Worm (Caenorhabditis elegans): ENCODE results near the gene sri-20.

ce11 chrV:10342904-10343303 is 25.5 kb upstream of the sri-20 start, which contains the start of gene K07C5.3:
- TF ChIP-seq nfya-1 (tag; optimal IDR thresholded peaks at IDR 0.05; ENCODE audit: insufficient read depth) (no peak), nhr-25 (tag; optimal IDR thresholded peaks at IDR 0.05) (no peak), egl-27 (tag; optimal IDR thresholded peaks at IDR 0.05) (no peak), snpc-4 (tag; optimal IDR thresholded peaks at IDR 0.05) (no peak), eor-1 (tag; optimal IDR thresholded peaks at IDR 0.05) (no peak)

Measured in whole organism, L3 larva.